Worm (Caenorhabditis elegans) whole organism, young adult: ENCODE results near the gene T07A9.15.

ENCODE experiments used
- B0336.3 ChIP-seq: fragments of 200-800 bp; sonication (Bioruptor generic); IDR thresholded peaks from 2 replicates; pipeline ENCODE4 v1.3.6; 2022; ENCODE audit warnings: missing genetic modification characterization, missing compliant biosample characterization
- madf-3 ChIP-seq: fragments of 200-800 bp; sonication (Bioruptor generic); IDR thresholded peaks from 2 replicates; pipeline ENCODE4 v1.3.6; 2022; ENCODE audit warnings: missing genetic modification reagents, missing genetic modification characterization, missing compliant biosample characterization
- unc-62 ChIP-seq: fragments of 150-350 bp; optimal IDR thresholded peaks from 2 replicates; lab custom pipeline; 2014; ENCODE audit warnings: missing biosample characterization, missing genetic modification reagents, missing genetic modification characterization

- TF ChIP-seq B0336.3 (GFP tag; lab: Robert Waterston, UW) (no peak), madf-3 (GFP tag; lab: Robert Waterston, UW) (no peak), unc-62 (GFP tag; lab: Kevin White, UChicago) (no peak)
These were observed 45.0 kb upstream of the T07A9.15 start for ce11 chrIV:438384-438783.
